Worm (Caenorhabditis elegans): Measurements from ENCODE around the gene aps-1.
A peak's percentile ranks its signal among the peaks of the same experiment; 100 is the strongest.

ce11 chrV:5991490-5992069 is 26.2 kb upstream of the aps-1 start:
- TF ChIP-seq ztf-11 (tag; optimal IDR thresholded peaks at IDR 0.05) (no peak), sma-9 (GFP tag; optimal IDR thresholded peaks at IDR 0.05) (peak; percentile 2), sma-9 (tag; optimal IDR thresholded peaks at IDR 0.05) (no peak), R02D3.7 (tag; optimal IDR thresholded peaks at IDR 0.05) (no peak), unc-62 (GFP tag; optimal IDR thresholded peaks at IDR 0.05) (no peak), ama-1 (optimal IDR thresholded peaks at IDR 0.05) (no peak), nhr-77 (tag; optimal IDR thresholded peaks at IDR 0.05) (no peak), egl-27 (tag; optimal IDR thresholded peaks at IDR 0.05) (peak; percentile 48), nhr-237 (tag; optimal IDR thresholded peaks at IDR 0.05) (no peak), aly-2 (tag; optimal IDR thresholded peaks at IDR 0.05) (no peak), lin-39 (tag; optimal IDR thresholded peaks at IDR 0.05) (no peak), ceh-16 (tag; optimal IDR thresholded peaks at IDR 0.05) (no peak)
